Worm (Caenorhabditis elegans) whole organism, L4 larva: ENCODE data around the gene srx-122.

Experiments
- F26F4.8 ChIP-seq: fragments of 200-800 bp; sonication (Bioruptor generic); conservative IDR thresholded peaks from 2 replicates; pipeline ENCODE4 v1.3.6; 2022; ENCODE audit warnings: missing genetic modification characterization, missing compliant biosample characterization
- F49E8.2 ChIP-seq: sonication (generic microtip); optimal IDR thresholded peaks from 2 replicates; lab custom pipeline; 2016; ENCODE audit warnings: missing compliant biosample characterization, mild to moderate bottlenecking, missing genetic modification characterization, borderline replicate concordance
- Y48G9A.11 ChIP-seq: fragments of 200-800 bp; sonication (Bioruptor generic); IDR thresholded peaks from 2 replicates; pipeline ENCODE4 v1.3.6; 2022; ENCODE audit warnings: missing genetic modification reagents, missing genetic modification characterization, missing compliant biosample characterization
- Y75B8A.6 ChIP-seq: fragments of 200-800 bp; sonication (Bioruptor generic); IDR thresholded peaks from 2 replicates; pipeline ENCODE4 v1.3.6; 2022; ENCODE audit warnings: missing genetic modification reagents, missing genetic modification characterization, missing compliant biosample characterization
- ZK337.2 ChIP-seq: fragments of 200-800 bp; sonication (Bioruptor generic); IDR thresholded peaks from 2 replicates; pipeline ENCODE4 v1.3.6; 2022; ENCODE audit warnings: missing genetic modification reagents, missing genetic modification characterization, missing compliant biosample characterization
- aha-1 ChIP-seq: fragments of 150-350 bp; peaks from one replicate; lab custom pipeline; 2014; ENCODE audit warnings: missing biosample characterization, missing genetic modification characterization
- ceh-20 ChIP-seq: fragments of 200-800 bp; sonication (Bioruptor generic); IDR thresholded peaks from 2 replicates; pipeline ENCODE4 v1.3.6; 2022; ENCODE audit warnings: missing genetic modification reagents, missing genetic modification characterization, missing compliant biosample characterization
- ces-1 ChIP-seq: fragments of 150-350 bp; sonication (generic microtip); optimal IDR thresholded peaks from 4 replicates; lab custom pipeline; 2014; ENCODE audit warnings: missing biosample characterization, missing genetic modification reagents, missing genetic modification characterization
- ctbp-1 ChIP-seq: fragments of 200-800 bp; sonication (Bioruptor generic); IDR thresholded peaks from 2 replicates; pipeline ENCODE4 v1.3.6; 2022; ENCODE audit warnings: missing genetic modification reagents, missing genetic modification characterization, missing compliant biosample characterization
- daf-16 ChIP-seq, 3 experiments: sonication (generic microtip); optimal IDR thresholded peaks; 2 replicates each; lab custom pipeline; 2016 to 2017; ENCODE audit warnings: missing genetic modification characterization in 3 of 3, missing genetic modification reagents in 3 of 3, mild to moderate bottlenecking in 2 of 3, missing compliant biosample characterization in 2 of 3, missing biosample characterization in 1 of 3, moderate library complexity in 1 of 3
- dmd-6 ChIP-seq: fragments of 200-800 bp; sonication (Bioruptor generic); IDR thresholded peaks from 2 replicates; pipeline ENCODE4 v1.3.6; 2022; ENCODE audit warnings: missing genetic modification reagents, missing genetic modification characterization, missing compliant biosample characterization
- dpl-1 ChIP-seq: fragments of 150-350 bp; optimal IDR thresholded peaks from 2 replicates; lab custom pipeline; 2014; ENCODE audit warnings: missing biosample characterization, missing genetic modification reagents, missing genetic modification characterization
- egl-27 ChIP-seq: sonication (generic microtip); optimal IDR thresholded peaks from 3 replicates; lab custom pipeline; 2017; ENCODE audit warnings: missing biosample characterization, missing genetic modification reagents, missing genetic modification characterization
- hlh-11 ChIP-seq: fragments of 200-800 bp; sonication (Bioruptor generic); optimal IDR thresholded peaks from 2 replicates; lab custom pipeline; 2018; ENCODE audit warnings: mild to moderate bottlenecking, missing genetic modification characterization, missing compliant biosample characterization
- hlh-30 ChIP-seq: sonication (generic microtip); optimal IDR thresholded peaks from 2 replicates; lab custom pipeline; 2017; ENCODE audit warnings: antibody characterized with exemption, mild to moderate bottlenecking, missing genetic modification characterization, missing compliant biosample characterization; ENCODE audit not compliant: insufficient read depth
- lin-13 ChIP-seq: fragments of 150-350 bp; optimal IDR thresholded peaks from 2 replicates; lab custom pipeline; 2014; ENCODE audit warnings: missing biosample characterization, missing genetic modification reagents, missing genetic modification characterization
- lin-15B ChIP-seq: fragments of 150-350 bp; sonication (generic microtip); optimal IDR thresholded peaks from 3 replicates; lab custom pipeline; 2014; ENCODE audit warnings: missing biosample characterization, missing genetic modification characterization
- lin-38 ChIP-seq: fragments of 200-800 bp; sonication (Bioruptor generic); IDR thresholded peaks from 2 replicates; pipeline ENCODE4 v1.3.6; 2022; ENCODE audit warnings: missing genetic modification reagents, missing genetic modification characterization, missing compliant biosample characterization
- mdl-1 ChIP-seq, 2 experiments: fragments of 150-350 bp in 1 of 2; sonication (generic microtip) in 1 of 2; optimal IDR thresholded peaks; 2 replicates each; lab custom pipeline; 2014 to 2017; ENCODE audit warnings: missing biosample characterization in 2 of 2, missing genetic modification characterization in 2 of 2
- mes-2 ChIP-seq: sonication (generic microtip); optimal IDR thresholded peaks from 2 replicates; lab custom pipeline; 2016; ENCODE audit warnings: missing genotype, mild to moderate bottlenecking, missing genetic modification characterization, missing compliant biosample characterization; ENCODE audit not compliant: poor library complexity, severe bottlenecking
- mxl-3 ChIP-seq: fragments of 200-800 bp; sonication (Bioruptor generic); optimal IDR thresholded peaks from 2 replicates; lab custom pipeline; 2018; ENCODE audit warnings: mild to moderate bottlenecking, missing genetic modification characterization, missing compliant biosample characterization
- nhr-102 ChIP-seq: sonication (generic microtip); optimal IDR thresholded peaks from 2 replicates; lab custom pipeline; 2016; ENCODE audit warnings: mild to moderate bottlenecking, missing genetic modification characterization, moderate library complexity, missing compliant biosample characterization
- nhr-11 ChIP-seq: fragments of 150-350 bp; optimal IDR thresholded peaks from 2 replicates; lab custom pipeline; 2014; ENCODE audit warnings: missing biosample characterization, missing genetic modification characterization
- nhr-28 ChIP-seq: fragments of 150-350 bp; optimal IDR thresholded peaks from 2 replicates; lab custom pipeline; 2014; ENCODE audit warnings: missing biosample characterization, missing genetic modification characterization
- nhr-41 ChIP-seq: fragments of 200-800 bp; sonication (Bioruptor generic); IDR thresholded peaks from 2 replicates; pipeline ENCODE4 v1.3.6; 2022; ENCODE audit warnings: missing genetic modification reagents, missing genetic modification characterization, missing compliant biosample characterization
- nhr-42 ChIP-seq: fragments of 200-800 bp; sonication (Bioruptor generic); IDR thresholded peaks from 2 replicates; pipeline ENCODE4 v1.3.6; 2022; ENCODE audit warnings: missing genetic modification characterization, missing compliant biosample characterization
- nhr-48 ChIP-seq: sonication (generic microtip); optimal IDR thresholded peaks from 2 replicates; lab custom pipeline; 2016; ENCODE audit warnings: mild to moderate bottlenecking, missing genetic modification characterization, missing compliant biosample characterization
- php-3 ChIP-seq: fragments of 200-800 bp; sonication (Bioruptor generic); IDR thresholded peaks from 2 replicates; pipeline ENCODE4 v1.3.6; 2022; ENCODE audit warnings: missing genetic modification reagents, missing genetic modification characterization, missing compliant biosample characterization
- saeg-2 ChIP-seq: fragments of 200-800 bp; sonication (Bioruptor generic); IDR thresholded peaks from 2 replicates; pipeline ENCODE4 v1.3.6; 2022; ENCODE audit warnings: missing genetic modification reagents, missing genetic modification characterization, missing compliant biosample characterization
- spr-3 ChIP-seq: fragments of 200-800 bp; sonication (Bioruptor generic); optimal IDR thresholded peaks from 2 replicates; lab custom pipeline; 2018; ENCODE audit warnings: mild to moderate bottlenecking, missing genetic modification characterization, missing compliant biosample characterization
- unc-62 ChIP-seq, 3 experiments: fragments of 150-350 bp in 1 of 3; sonication (generic microtip); optimal IDR thresholded peaks in 2 of 3; peaks in 1 of 3; 1 replicate in 1 of 3; 2 replicates in 2 of 3; lab custom pipeline; 2014 to 2017; ENCODE audit warnings: missing biosample characterization in 3 of 3, missing genetic modification characterization in 3 of 3, missing genetic modification reagents in 3 of 3, missing genotype in 1 of 3
- vab-7 ChIP-seq: fragments of 200-800 bp; sonication (Bioruptor generic); IDR thresholded peaks from 2 replicates; pipeline ENCODE4 v1.3.6; 2022; ENCODE audit warnings: missing genetic modification reagents, missing genetic modification characterization, missing compliant biosample characterization

Gene srx-122

ce11 chrV:3284629-3285028 lies 13.0 kb downstream of the srx-122 start, which contains the start of gene F35F10.5:
Gene F35F10.5 (plus strand): TSS chrV:3284929.
- TF ChIP-seq saeg-2 (GFP tag; lab: Robert Waterston, UW) (no peak), nhr-41 (no peak), aha-1 (tag; lab: Kevin White, UChicago) (peak; percentile 49), ZK337.2 (GFP tag; lab: Robert Waterston, UW) (0 out of 2 replicates have a peak, but pooled peaks have one; percentile 24), unc-62 (GFP tag; optimal IDR thresholded peaks at IDR 0.05 in 1 of 2; lab: Kevin White, UChicago) (peak in 1 of 2 experiments; percentile 25), unc-62 (tag; optimal IDR thresholded peaks at IDR 0.05; lab: Kevin White, UChicago) (no peak), nhr-11 (tag; lab: Kevin White, UChicago) (no peak), vab-7 (GFP tag; lab: Robert Waterston, UW) (no peak)

DNA sequence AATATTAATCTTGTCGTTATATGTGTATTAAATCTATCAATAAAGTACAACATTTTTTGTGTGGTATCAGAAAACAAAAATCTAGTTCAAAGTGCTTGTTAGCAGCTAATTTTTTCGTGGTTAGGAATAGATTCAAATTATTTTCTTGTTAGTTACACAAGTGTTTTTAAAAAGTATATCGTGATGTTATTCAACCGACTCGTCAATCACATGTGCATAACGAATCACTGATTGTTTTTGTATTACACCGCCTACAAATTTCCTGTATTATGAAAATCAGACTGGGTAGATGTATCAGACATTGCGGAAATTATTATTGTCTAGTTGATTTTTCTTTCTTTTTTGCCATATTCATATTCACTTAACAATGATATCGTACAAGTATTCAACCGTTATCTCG lies 14.7 kb downstream of the srx-122 start, which contains the start of gene str-64:
Gene str-64 (plus strand): TSS at position 301 of the 400 bp plus-strand sequence.
- no peak for TF ChIP-seq lin-38 (GFP tag; lab: Robert Waterston, UW)
- peak in 1 of 2 experiments; percentile 73 for TF ChIP-seq unc-62 (GFP tag; optimal IDR thresholded peaks at IDR 0.05 in 1 of 2; lab: Kevin White, UChicago)
- TF ChIP-seq unc-62 (tag; optimal IDR thresholded peaks at IDR 0.05; lab: Kevin White, UChicago) = no peak
- no peak for TF ChIP-seq hlh-30 (tag; lab: Kevin White, UChicago)
- peak; percentile 18 for TF ChIP-seq aha-1 (tag; lab: Kevin White, UChicago)

DNA sequence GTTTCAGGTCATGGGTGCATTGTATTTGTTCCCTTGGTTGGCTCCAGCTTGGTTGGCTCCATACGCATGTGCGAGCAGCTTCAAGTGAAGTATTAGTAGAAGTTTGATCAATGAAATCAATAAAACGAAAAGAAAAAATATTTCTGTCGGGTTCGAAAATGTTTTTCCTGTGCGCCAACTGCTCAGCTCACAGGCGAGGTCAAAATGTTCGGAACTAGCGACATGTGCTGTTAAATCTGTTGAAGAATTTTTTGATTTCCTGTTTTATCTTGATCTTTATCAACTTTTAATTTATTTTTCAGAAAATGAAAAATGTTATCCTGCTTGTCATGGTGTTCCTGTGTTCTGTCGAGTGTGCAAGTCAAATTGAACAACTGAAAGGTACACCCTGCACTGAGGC lies 16.1 kb downstream of the srx-122 start, which contains the start of gene T28A11.25:
Gene T28A11.25 (plus strand): TSS at position 301 of the 400 bp plus-strand sequence.
- no peak for TF ChIP-seq ZK337.2 (GFP tag; lab: Robert Waterston, UW)
- peak in 1 of 2 experiments; percentile 33 for TF ChIP-seq daf-16 (GFP tag; optimal IDR thresholded peaks at IDR 0.05; lab: Kevin White, UChicago)
- TF ChIP-seq daf-16 (tag; optimal IDR thresholded peaks at IDR 0.05; lab: Kevin White, UChicago) = no peak
- no peak for TF ChIP-seq ceh-20 (GFP tag; lab: Robert Waterston, UW)

ce11 chrV:3280009-3280408 lies 17.7 kb downstream of the srx-122 start, which contains the start of gene T28A11.2:
Gene T28A11.2 (plus strand): TSS chrV:3280379.
- TF ChIP-seq hlh-11 (tag; lab: Kevin White, UChicago) (peak; percentile 26), mes-2 (tag; lab: Kevin White, UChicago) (no peak)

- no peak for TF ChIP-seq lin-15B (tag; lab: Kevin White, UChicago)
- TF ChIP-seq spr-3 = no peak
- TF ChIP-seq nhr-102 = no peak
- TF ChIP-seq aha-1 (tag; lab: Kevin White, UChicago) = peak; percentile 35
- peak in 1 of 2 experiments; percentile 86 for TF ChIP-seq daf-16 (GFP tag; optimal IDR thresholded peaks at IDR 0.05; lab: Kevin White, UChicago)
- TF ChIP-seq daf-16 (tag; optimal IDR thresholded peaks at IDR 0.05; lab: Kevin White, UChicago) = no peak
- TF ChIP-seq hlh-11 (tag; lab: Kevin White, UChicago) = peak; percentile 54
- TF ChIP-seq nhr-28 (tag; lab: Kevin White, UChicago) = peak; percentile 10
- TF ChIP-seq dmd-6 = peak; percentile 40
These were observed 18.5 kb downstream of the srx-122 start for ce11 chrV:3279138-3279537.

DNA sequence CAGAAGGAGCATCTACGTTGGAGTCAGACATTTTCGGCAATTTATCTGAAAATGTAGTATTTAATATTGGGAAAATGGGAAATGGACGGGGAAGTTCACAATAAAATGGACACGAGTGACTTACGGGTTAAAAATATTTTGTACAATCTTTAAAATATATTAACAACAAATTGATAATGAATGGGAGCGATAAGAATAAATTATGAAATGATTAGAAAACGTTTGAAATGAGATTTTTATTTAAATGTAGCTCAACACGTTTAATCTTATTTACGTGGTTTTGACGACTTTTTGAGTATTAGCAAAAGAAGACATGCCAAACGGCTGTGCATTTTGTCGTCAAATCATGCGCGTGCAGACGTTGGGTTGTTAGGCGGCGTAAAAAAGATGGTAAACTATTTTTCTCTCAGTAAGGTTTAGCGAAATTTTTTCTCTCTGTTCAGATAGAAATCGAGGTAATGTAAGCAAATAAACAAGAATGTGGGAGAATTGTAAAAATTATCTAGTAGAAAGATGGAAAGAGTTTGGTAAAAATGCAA lies 19.5 kb downstream of the srx-122 start, which contains the start of gene fbxa-64:
Gene fbxa-64 (minus strand): TSS at position 51 of the 539 bp plus-strand sequence.
- peak; percentile 7 for TF ChIP-seq dpl-1
- peak in 1 of 2 experiments; percentile 8 for TF ChIP-seq unc-62 (GFP tag; optimal IDR thresholded peaks at IDR 0.05 in 1 of 2; lab: Kevin White, UChicago)
- no peak for TF ChIP-seq unc-62 (tag; optimal IDR thresholded peaks at IDR 0.05; lab: Kevin White, UChicago)
- TF ChIP-seq nhr-48 (tag; lab: Kevin White, UChicago) = no peak
- no peak for TF ChIP-seq nhr-42 (GFP tag; lab: Robert Waterston, UW)
- TF ChIP-seq mes-2 (tag; lab: Kevin White, UChicago) = peak; percentile 50
- no peak for TF ChIP-seq php-3 (GFP tag; lab: Robert Waterston, UW)

- no peak for TF ChIP-seq Y48G9A.11
- no peak for TF ChIP-seq Y75B8A.6
- no peak for TF ChIP-seq ctbp-1 (GFP tag; lab: Robert Waterston, UW)
- TF ChIP-seq saeg-2 (GFP tag; lab: Robert Waterston, UW) = no peak
- TF ChIP-seq ces-1 (GFP tag; lab: Kevin White, UChicago) = no peak
- peak; percentile 70 for TF ChIP-seq hlh-11 (tag; lab: Kevin White, UChicago)
- TF ChIP-seq lin-13 (GFP tag; lab: Kevin White, UChicago) = no peak
- peak; percentile 15 for TF ChIP-seq nhr-11 (tag; lab: Kevin White, UChicago)
- no peak for TF ChIP-seq aha-1 (tag; lab: Kevin White, UChicago)
- TF ChIP-seq hlh-30 (tag; lab: Kevin White, UChicago) = peak; percentile 16
- TF ChIP-seq mxl-3 (GFP tag; lab: Kevin White, UChicago) = peak; percentile 49
- no peak for TF ChIP-seq mdl-1 (tag; optimal IDR thresholded peaks at IDR 0.05; lab: Kevin White, UChicago)
- no peak for TF ChIP-seq F49E8.2 (tag; lab: Kevin White, UChicago)
- peak in 1 of 2 experiments; percentile 90 for TF ChIP-seq daf-16 (GFP tag; optimal IDR thresholded peaks at IDR 0.05; lab: Kevin White, UChicago)
- no peak for TF ChIP-seq daf-16 (tag; optimal IDR thresholded peaks at IDR 0.05; lab: Kevin White, UChicago)
- peak; percentile 56 for TF ChIP-seq dmd-6
- no peak for TF ChIP-seq egl-27 (tag; lab: Kevin White, UChicago)
- TF ChIP-seq F26F4.8 (GFP tag; lab: Robert Waterston, UW) = no peak
- peak in 1 of 2 experiments; percentile 80 for TF ChIP-seq unc-62 (GFP tag; optimal IDR thresholded peaks at IDR 0.05 in 1 of 2; lab: Kevin White, UChicago)
- no peak for TF ChIP-seq unc-62 (tag; optimal IDR thresholded peaks at IDR 0.05; lab: Kevin White, UChicago)
These were observed 21.5 kb downstream of the srx-122 start for ce11 chrV:3276184-3276583.
